Worm (Caenorhabditis elegans): Measurements from ENCODE around the gene F53C11.9.

The F53C11.9 gene

DNA sequence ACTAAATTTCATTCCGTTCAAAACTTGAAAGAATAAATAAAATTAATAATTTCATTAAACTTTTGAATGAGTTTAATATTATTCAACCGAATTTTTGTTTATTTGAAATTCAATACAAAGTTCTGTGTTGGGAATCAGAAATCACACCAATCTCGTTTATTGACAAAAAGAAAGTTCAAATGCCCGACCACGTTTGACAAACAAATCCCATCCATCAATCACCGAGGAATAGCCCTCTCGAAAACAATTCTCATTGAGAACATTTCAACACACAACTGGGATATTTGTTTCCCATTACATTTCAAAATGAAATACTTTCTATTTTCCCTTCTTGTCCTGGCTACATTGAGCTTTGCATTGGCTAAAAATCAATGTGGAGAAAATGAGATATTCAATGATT, at the start of gene F53C11.9:
Gene F53C11.9 (plus strand): TSS at position 159 of the 400 bp plus-strand sequence.
- TF ChIP-seq flt-1 (GFP tag; IDR thresholded peaks at IDR 0.05) (no peak), T22C8.4 (GFP tag; IDR thresholded peaks at IDR 0.05) (no peak), ref-1 (GFP tag; conservative IDR thresholded peaks at IDR 0.05) (no peak), cog-1 (tag; optimal IDR thresholded peaks at IDR 0.05) (no peak), klf-2 (GFP tag; conservative IDR thresholded peaks at IDR 0.05) (no peak), tab-1 (GFP tag; IDR thresholded peaks at IDR 0.05) (no peak), ztf-23 (GFP tag; IDR thresholded peaks at IDR 0.05) (no peak)

- no peak for TF ChIP-seq klf-2 (GFP tag; conservative IDR thresholded peaks at IDR 0.05)
- no peak for TF ChIP-seq tab-1 (GFP tag; IDR thresholded peaks at IDR 0.05)
- TF ChIP-seq med-1 (GFP tag; optimal IDR thresholded peaks at IDR 0.05; ENCODE audit: insufficient read depth), result no peak
- no peak for TF ChIP-seq ztf-29 (GFP tag; IDR thresholded peaks at IDR 0.05)
- no peak for TF ChIP-seq cog-1 (tag; optimal IDR thresholded peaks at IDR 0.05)
- no peak for TF ChIP-seq flt-1 (GFP tag; IDR thresholded peaks at IDR 0.05)
- TF ChIP-seq ref-1 (GFP tag; conservative IDR thresholded peaks at IDR 0.05), result no peak
These were observed 47.1 kb upstream of the F53C11.9 start, which contains the start of gene dct-17 for ce11 chrV:13730762-13731161. Gene dct-17 (minus strand): TSS chrV:13730784.

- TF ChIP-seq ztf-29 (GFP tag; IDR thresholded peaks at IDR 0.05) (no peak), cog-1 (tag; optimal IDR thresholded peaks at IDR 0.05) (no peak), tab-1 (GFP tag; IDR thresholded peaks at IDR 0.05) (no peak), T22C8.4 (GFP tag; IDR thresholded peaks at IDR 0.05) (no peak), klf-2 (GFP tag; conservative IDR thresholded peaks at IDR 0.05) (no peak), ref-1 (GFP tag; conservative IDR thresholded peaks at IDR 0.05) (no peak), flt-1 (GFP tag; IDR thresholded peaks at IDR 0.05) (no peak), med-1 (GFP tag; optimal IDR thresholded peaks at IDR 0.05; ENCODE audit: insufficient read depth) (no peak), ztf-23 (GFP tag; IDR thresholded peaks at IDR 0.05) (no peak)
These were observed 41.7 kb upstream of the F53C11.9 start, which contains the start of gene F35E12.6 for ce11 chrV:13736147-13736546. Gene F35E12.6 (minus strand): TSS chrV:13736247.

DNA sequence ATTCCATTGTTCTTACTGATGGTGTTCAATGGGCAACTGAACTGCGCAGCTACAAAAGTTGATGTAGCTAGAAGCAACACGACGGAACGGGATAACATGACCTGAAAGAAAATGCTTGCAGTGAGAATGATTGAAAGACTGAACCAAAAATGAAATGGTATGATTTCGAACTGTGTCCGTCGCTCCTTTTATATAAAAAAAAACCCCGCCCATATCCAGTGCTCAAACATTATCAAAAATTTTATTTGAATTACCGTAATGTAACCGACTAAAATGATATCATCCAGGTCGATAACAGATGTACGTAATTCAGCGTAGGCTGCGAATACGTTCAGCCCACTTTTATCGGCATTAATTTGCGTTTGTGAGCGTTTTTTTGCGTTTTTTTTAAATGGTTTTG, 39.4 kb upstream of the F53C11.9 start, which contains the start of gene irg-5:
Gene irg-5 (minus strand): TSS at position 101 of the 400 bp plus-strand sequence.
- TF ChIP-seq ref-1 (GFP tag; conservative IDR thresholded peaks at IDR 0.05) (no peak), ztf-29 (GFP tag; IDR thresholded peaks at IDR 0.05) (no peak), ztf-23 (GFP tag; IDR thresholded peaks at IDR 0.05) (no peak), tab-1 (GFP tag; IDR thresholded peaks at IDR 0.05) (no peak), T22C8.4 (GFP tag; IDR thresholded peaks at IDR 0.05) (no peak), cog-1 (tag; optimal IDR thresholded peaks at IDR 0.05) (no peak), klf-2 (GFP tag; conservative IDR thresholded peaks at IDR 0.05) (no peak), med-1 (GFP tag; optimal IDR thresholded peaks at IDR 0.05; ENCODE audit: insufficient read depth) (no peak), flt-1 (GFP tag; IDR thresholded peaks at IDR 0.05) (no peak)

ce11 chrV:13739901-13740300, 37.9 kb upstream of the F53C11.9 start:
- no peak for TF ChIP-seq ref-1 (GFP tag; conservative IDR thresholded peaks at IDR 0.05)
- TF ChIP-seq ztf-23 (GFP tag; IDR thresholded peaks at IDR 0.05), result no peak
- TF ChIP-seq T22C8.4 (GFP tag; IDR thresholded peaks at IDR 0.05), result no peak
- no peak for TF ChIP-seq med-1 (GFP tag; optimal IDR thresholded peaks at IDR 0.05; ENCODE audit: insufficient read depth)
- TF ChIP-seq flt-1 (GFP tag; IDR thresholded peaks at IDR 0.05), result no peak
- no peak for TF ChIP-seq tab-1 (GFP tag; IDR thresholded peaks at IDR 0.05)
- no peak for TF ChIP-seq klf-2 (GFP tag; conservative IDR thresholded peaks at IDR 0.05)
- TF ChIP-seq ztf-29 (GFP tag; IDR thresholded peaks at IDR 0.05), result no peak

DNA sequence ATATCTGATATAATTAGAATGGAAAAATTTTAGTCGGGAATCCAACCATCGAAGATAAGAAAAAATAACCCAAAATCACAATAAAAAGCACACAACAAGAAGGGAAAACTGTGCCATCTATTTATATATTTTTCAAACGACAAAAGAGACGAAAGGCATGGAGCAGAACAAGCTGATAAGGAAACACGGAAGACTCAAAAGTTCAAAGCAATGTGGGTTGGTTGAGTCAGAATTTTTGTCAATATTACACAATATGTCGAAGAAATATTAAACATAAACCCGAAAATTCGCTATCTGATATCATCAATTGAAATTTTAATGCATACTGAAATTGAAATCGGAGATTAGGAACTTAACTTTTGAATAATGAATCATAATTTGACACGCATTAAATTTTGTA, 32.9 kb upstream of the F53C11.9 start, which contains the start of gene F35E12.9:
Gene F35E12.9 (minus strand): TSS at position 227 of the 400 bp plus-strand sequence.
- no peak for TF ChIP-seq ztf-29 (GFP tag; IDR thresholded peaks at IDR 0.05)
- TF ChIP-seq cog-1 (tag; optimal IDR thresholded peaks at IDR 0.05), result no peak
- no peak for TF ChIP-seq ref-1 (GFP tag; conservative IDR thresholded peaks at IDR 0.05)
- TF ChIP-seq ztf-23 (GFP tag; IDR thresholded peaks at IDR 0.05), result no peak
- TF ChIP-seq T22C8.4 (GFP tag; IDR thresholded peaks at IDR 0.05), result no peak

- no peak for TF ChIP-seq ztf-23 (GFP tag; IDR thresholded peaks at IDR 0.05)
- no peak for TF ChIP-seq ref-1 (GFP tag; conservative IDR thresholded peaks at IDR 0.05)
- TF ChIP-seq cog-1 (tag; optimal IDR thresholded peaks at IDR 0.05), result no peak
These were observed 29.2 kb upstream of the F53C11.9 start, which contains the start of gene F35E12.10 for ce11 chrV:13748658-13749057. Gene F35E12.10 (minus strand): TSS chrV:13748758.

- no peak for TF ChIP-seq flt-1 (GFP tag; IDR thresholded peaks at IDR 0.05)
- TF ChIP-seq klf-2 (GFP tag; conservative IDR thresholded peaks at IDR 0.05), result no peak
- no peak for TF ChIP-seq med-1 (GFP tag; optimal IDR thresholded peaks at IDR 0.05; ENCODE audit: insufficient read depth)
- no peak for TF ChIP-seq ztf-23 (GFP tag; IDR thresholded peaks at IDR 0.05)
- TF ChIP-seq ztf-29 (GFP tag; IDR thresholded peaks at IDR 0.05), result no peak
- no peak for TF ChIP-seq T22C8.4 (GFP tag; IDR thresholded peaks at IDR 0.05)
- TF ChIP-seq tab-1 (GFP tag; IDR thresholded peaks at IDR 0.05), result no peak
- TF ChIP-seq ref-1 (GFP tag; conservative IDR thresholded peaks at IDR 0.05), result no peak
- TF ChIP-seq cog-1 (tag; optimal IDR thresholded peaks at IDR 0.05), result no peak
These were observed 26.0 kb upstream of the F53C11.9 start, which contains the start of gene cld-9 for ce11 chrV:13751811-13752210. Gene cld-9 (minus strand): TSS chrV:13751891.

DNA sequence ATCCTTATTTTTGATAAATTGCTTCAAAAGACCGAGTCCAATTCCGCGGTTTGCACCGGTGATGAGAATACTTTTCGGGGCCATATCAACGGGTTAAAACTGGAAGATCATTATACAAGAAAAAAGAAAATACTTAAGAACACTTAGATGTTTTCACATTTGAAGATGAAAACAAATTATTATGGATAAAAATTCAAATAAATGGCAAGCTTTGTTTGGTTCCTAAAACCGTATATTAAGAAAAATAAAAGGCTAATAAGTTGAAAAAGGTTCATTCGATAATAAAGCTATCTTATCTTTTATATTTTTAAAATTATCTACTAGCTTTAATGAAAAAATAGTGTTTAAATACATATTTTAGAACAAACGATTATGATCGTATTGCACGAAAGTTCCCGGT, 24.3 kb upstream of the F53C11.9 start, which contains the start of gene F20G2.1:
Gene F20G2.1 (minus strand): TSS at position 101 of the 400 bp plus-strand sequence.
- TF ChIP-seq cog-1 (tag; optimal IDR thresholded peaks at IDR 0.05) (no peak), klf-2 (GFP tag; conservative IDR thresholded peaks at IDR 0.05) (no peak), ref-1 (GFP tag; conservative IDR thresholded peaks at IDR 0.05) (no peak), T22C8.4 (GFP tag; IDR thresholded peaks at IDR 0.05) (no peak), tab-1 (GFP tag; IDR thresholded peaks at IDR 0.05) (no peak), ztf-23 (GFP tag; IDR thresholded peaks at IDR 0.05) (no peak), flt-1 (GFP tag; IDR thresholded peaks at IDR 0.05) (no peak), ztf-29 (GFP tag; IDR thresholded peaks at IDR 0.05) (no peak), med-1 (GFP tag; optimal IDR thresholded peaks at IDR 0.05; ENCODE audit: insufficient read depth) (no peak)

Measured in whole organism, midembryonic.